Worm (Caenorhabditis elegans) whole organism, L2 larva: ENCODE results near the gene trim-21.

Source experiments
- F13H6.1 ChIP-seq: sonication (generic microtip); optimal IDR thresholded peaks from 2 replicates; lab custom pipeline; 2016; ENCODE audit warnings: missing genetic modification characterization, missing compliant biosample characterization
- ama-1 ChIP-seq: fragments of 150-350 bp; optimal IDR thresholded peaks from 2 replicates; lab custom pipeline; 2018; ENCODE audit warnings: inconsistent platforms
- fos-1 ChIP-seq: fragments of 150-350 bp; optimal IDR thresholded peaks from 2 replicates; lab custom pipeline; 2014; ENCODE audit warnings: missing biosample characterization, missing genetic modification characterization
- lin-39 ChIP-seq: fragments of 150-350 bp; optimal IDR thresholded peaks from 2 replicates; lab custom pipeline; 2014; ENCODE audit warnings: missing biosample characterization, missing genetic modification reagents, missing genetic modification characterization
- nhr-11 ChIP-seq: fragments of 150-350 bp; optimal IDR thresholded peaks from 2 replicates; lab custom pipeline; 2014; ENCODE audit warnings: missing biosample characterization, missing genetic modification characterization
- nhr-237 ChIP-seq: fragments of 150-350 bp; optimal IDR thresholded peaks from 2 replicates; lab custom pipeline; 2014; ENCODE audit warnings: missing biosample characterization, missing genetic modification characterization
- skn-1 ChIP-seq: sonication (generic microtip); optimal IDR thresholded peaks from 2 replicates; lab custom pipeline; 2017; ENCODE audit warnings: missing biosample characterization, missing genetic modification characterization
- snpc-4 ChIP-seq: fragments of 150-350 bp; optimal IDR thresholded peaks from 2 replicates; lab custom pipeline; 2014; ENCODE audit warnings: missing biosample characterization, missing genetic modification characterization
- unc-39 ChIP-seq: fragments of 150-350 bp; optimal IDR thresholded peaks from 2 replicates; lab custom pipeline; 2014; ENCODE audit warnings: missing biosample characterization, missing genetic modification characterization
- unc-55 ChIP-seq: fragments of 150-350 bp; sonication (generic microtip); optimal IDR thresholded peaks from 3 replicates; lab custom pipeline; 2014; ENCODE audit warnings: missing biosample characterization, missing genetic modification reagents, missing genetic modification characterization
- unc-62 ChIP-seq: fragments of 150-350 bp; optimal IDR thresholded peaks from 2 replicates; lab custom pipeline; 2014; ENCODE audit warnings: missing biosample characterization, missing genetic modification reagents, missing genetic modification characterization
- zag-1 ChIP-seq: fragments of 150-350 bp; optimal IDR thresholded peaks from 2 replicates; lab custom pipeline; 2014; ENCODE audit warnings: missing biosample characterization, missing genetic modification characterization

DNA sequence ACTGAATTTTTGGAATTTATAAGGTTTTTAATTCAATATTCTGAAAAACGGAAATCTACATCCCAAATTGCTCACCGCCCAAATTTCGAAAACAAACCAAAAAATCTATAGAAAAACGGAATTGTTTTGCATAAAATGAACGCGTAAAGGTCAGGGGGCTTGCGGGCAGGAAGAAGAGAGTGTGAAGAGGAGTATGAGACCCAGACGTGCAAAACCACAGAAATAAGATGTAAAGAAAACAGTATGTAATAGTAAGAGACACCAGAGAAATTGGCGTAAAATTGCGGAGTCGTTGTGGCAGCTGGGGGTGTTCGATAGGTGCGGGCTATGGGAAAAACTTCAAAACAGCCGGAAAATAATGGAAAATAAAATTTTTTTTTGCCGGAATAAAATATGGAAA, 28.3 kb upstream of the trim-21 start:
- no peak for TF ChIP-seq nhr-11 (tag; lab: Kevin White, UChicago)
- TF ChIP-seq skn-1 (tag; lab: Kevin White, UChicago), result no peak
- no peak for TF ChIP-seq lin-39
- TF ChIP-seq snpc-4 (tag; lab: Kevin White, UChicago), result no peak
- no peak for TF ChIP-seq F13H6.1
- no peak for TF ChIP-seq zag-1 (tag; lab: Kevin White, UChicago)
- no peak for TF ChIP-seq unc-62 (GFP tag; lab: Kevin White, UChicago)
- no peak for TF ChIP-seq nhr-237 (tag; lab: Kevin White, UChicago)
- TF ChIP-seq fos-1 (tag; lab: Kevin White, UChicago), result no peak
- no peak for TF ChIP-seq ama-1 (lab: Kevin White, UChicago)
- peak; percentile 26 for TF ChIP-seq unc-55 (GFP tag; lab: Kevin White, UChicago)
- no peak for TF ChIP-seq unc-39
